Worm (Caenorhabditis elegans) whole organism, young adult: Measurements from ENCODE around the gene acer-1.

Experiments used
- B0035.1 ChIP-seq: sonication (generic microtip); optimal IDR thresholded peaks from 2 replicates; lab custom pipeline; 2016; ENCODE audit warnings: missing genetic modification characterization, mild to moderate bottlenecking, missing compliant biosample characterization, missing genotype, missing genetic modification reagents
- B0336.3 ChIP-seq: fragments of 200-800 bp; sonication (Bioruptor generic); IDR thresholded peaks from 2 replicates; pipeline ENCODE4 v1.3.6; 2022; ENCODE audit warnings: missing genetic modification characterization, missing compliant biosample characterization
- D2030.7 ChIP-seq: fragments of 200-800 bp; sonication (Bioruptor generic); IDR thresholded peaks from 2 replicates; pipeline ENCODE4 v1.3.6; 2022; ENCODE audit warnings: missing genetic modification reagents, missing genetic modification characterization, missing compliant biosample characterization
- F23B12.7 ChIP-seq: sonication (generic microtip); optimal IDR thresholded peaks from 2 replicates; lab custom pipeline; 2017; ENCODE audit warnings: missing genetic modification characterization, mild to moderate bottlenecking, missing compliant biosample characterization, antibody characterized with exemption, moderate library complexity; ENCODE audit not compliant: insufficient read depth
- F39B2.1 ChIP-seq: fragments of 200-800 bp; sonication (Bioruptor generic); IDR thresholded peaks from 2 replicates; pipeline ENCODE4 v1.3.6; 2022; ENCODE audit warnings: missing genetic modification reagents, missing genetic modification characterization, missing compliant biosample characterization
- F52B5.7 ChIP-seq: sonication (generic microtip); optimal IDR thresholded peaks from 2 replicates; lab custom pipeline; 2016; ENCODE audit warnings: mild to moderate bottlenecking, missing genetic modification characterization, missing compliant biosample characterization
- F57C9.4 ChIP-seq: sonication (generic microtip); optimal IDR thresholded peaks from 2 replicates; lab custom pipeline; 2017; ENCODE audit warnings: mild to moderate bottlenecking, missing genetic modification characterization, missing compliant biosample characterization
- K11D2.4 ChIP-seq: fragments of 200-800 bp; sonication (Bioruptor generic); IDR thresholded peaks from 2 replicates; pipeline ENCODE4 v1.3.6; 2022; ENCODE audit warnings: missing genetic modification reagents, missing genetic modification characterization, missing compliant biosample characterization
- K12H6.12 ChIP-seq: fragments of 200-800 bp; sonication (Bioruptor generic); optimal IDR thresholded peaks from 2 replicates; lab custom pipeline; 2018; ENCODE audit warnings: mild to moderate bottlenecking, missing genetic modification characterization, missing compliant biosample characterization
- T26A5.8 ChIP-seq: sonication (generic microtip); optimal IDR thresholded peaks from 2 replicates; lab custom pipeline; 2016; ENCODE audit warnings: missing genetic modification characterization, missing compliant biosample characterization
- Y53G8AR.9 ChIP-seq: fragments of 200-800 bp; sonication (Bioruptor generic); conservative IDR thresholded peaks from 2 replicates; pipeline ENCODE4 v1.3.6; 2022; ENCODE audit warnings: missing genetic modification reagents, missing genetic modification characterization, missing compliant biosample characterization
- Y79H2A.3 ChIP-seq: fragments of 200-800 bp; sonication (Bioruptor generic); conservative IDR thresholded peaks from 2 replicates; pipeline ENCODE4 v1.3.6; 2022; ENCODE audit warnings: missing genetic modification reagents, missing genetic modification characterization, missing compliant biosample characterization
- ama-1 ChIP-seq, 3 experiments: fragments of 150-350 bp in 1 of 3; sonication (generic microtip) in 2 of 3; optimal IDR thresholded peaks; 2 replicates each; lab custom pipeline; 2014 to 2018; ENCODE audit warnings: missing biosample characterization in 2 of 3, missing genetic modification characterization in 2 of 3, missing genetic modification reagents in 2 of 3
- aptf-2 ChIP-seq: fragments of 200-800 bp; sonication (Bioruptor generic); conservative IDR thresholded peaks from 2 replicates; pipeline ENCODE4 v1.3.6; 2022; ENCODE audit warnings: missing genetic modification reagents, missing genetic modification characterization, missing compliant biosample characterization
- athp-1 ChIP-seq: sonication (generic microtip); optimal IDR thresholded peaks from 2 replicates; lab custom pipeline; 2017; ENCODE audit warnings: mild to moderate bottlenecking, missing genetic modification characterization, missing compliant biosample characterization
- attf-3 ChIP-seq: fragments of 200-800 bp; sonication (Bioruptor generic); conservative IDR thresholded peaks from 2 replicates; pipeline ENCODE4 v1.3.6; 2022; ENCODE audit warnings: missing genetic modification reagents, missing genetic modification characterization, missing compliant biosample characterization
- attf-6 ChIP-seq: fragments of 200-800 bp; sonication (Bioruptor generic); IDR thresholded peaks from 2 replicates; pipeline ENCODE4 v1.3.6; 2022; ENCODE audit warnings: missing genetic modification reagents, missing genetic modification characterization, missing compliant biosample characterization
- ccch-3 ChIP-seq: fragments of 200-800 bp; sonication (Bioruptor generic); optimal IDR thresholded peaks from 2 replicates; lab custom pipeline; 2018; ENCODE audit warnings: mild to moderate bottlenecking, missing genetic modification characterization, missing compliant biosample characterization
- cebp-2 ChIP-seq: fragments of 200-800 bp; sonication (Bioruptor generic); IDR thresholded peaks from 2 replicates; pipeline ENCODE4 v1.3.6; 2022; ENCODE audit warnings: missing genetic modification characterization, missing compliant biosample characterization
- ceh-27 ChIP-seq: fragments of 200-800 bp; sonication (Bioruptor generic); optimal IDR thresholded peaks from 2 replicates; lab custom pipeline; 2018; ENCODE audit warnings: mild to moderate bottlenecking, missing genetic modification characterization, moderate library complexity, missing compliant biosample characterization
- ceh-40 ChIP-seq: fragments of 200-800 bp; sonication (Bioruptor generic); IDR thresholded peaks from 2 replicates; pipeline ENCODE4 v1.3.6; 2022; ENCODE audit warnings: missing genetic modification characterization, missing compliant biosample characterization
- ceh-58 ChIP-seq: fragments of 200-800 bp; sonication (Bioruptor generic); IDR thresholded peaks from 2 replicates; pipeline ENCODE4 v1.3.6; 2022; ENCODE audit warnings: missing genetic modification characterization, missing compliant biosample characterization
- ceh-91 ChIP-seq: fragments of 200-800 bp; sonication (Bioruptor generic); IDR thresholded peaks from 2 replicates; pipeline ENCODE4 v1.3.6; 2022; ENCODE audit warnings: missing genetic modification reagents, missing genetic modification characterization, missing compliant biosample characterization
- dox-1 ChIP-seq: fragments of 200-800 bp; sonication (Bioruptor generic); IDR thresholded peaks from 2 replicates; pipeline ENCODE4 v1.3.6; 2022; ENCODE audit warnings: missing genetic modification reagents, missing genetic modification characterization, missing compliant biosample characterization
- egl-44 ChIP-seq: fragments of 200-800 bp; sonication (Bioruptor generic); IDR thresholded peaks from 2 replicates; pipeline ENCODE4 v1.3.6; 2022; ENCODE audit warnings: missing genetic modification reagents, missing genetic modification characterization, missing compliant biosample characterization
- ekl-4 ChIP-seq: fragments of 200-800 bp; sonication (Bioruptor generic); IDR thresholded peaks from 2 replicates; pipeline ENCODE4 v1.3.6; 2022; ENCODE audit warnings: missing genetic modification reagents, missing genetic modification characterization, missing compliant biosample characterization
- gei-17 ChIP-seq: fragments of 200-800 bp; sonication (Bioruptor generic); optimal IDR thresholded peaks from 2 replicates; lab custom pipeline; 2018; ENCODE audit warnings: mild to moderate bottlenecking, missing genetic modification characterization, missing compliant biosample characterization
- hlh-26 ChIP-seq: fragments of 200-800 bp; sonication (Bioruptor generic); conservative IDR thresholded peaks from 2 replicates; pipeline ENCODE4 v1.3.6; 2022; ENCODE audit warnings: missing genetic modification reagents, missing genetic modification characterization, missing compliant biosample characterization
- hsf-1 ChIP-seq: fragments of 200-800 bp; sonication (Bioruptor generic); IDR thresholded peaks from 2 replicates; pipeline ENCODE4 v1.3.6; 2022; ENCODE audit warnings: missing genetic modification reagents, missing genetic modification characterization, missing compliant biosample characterization
- lag-1 ChIP-seq: fragments of 200-800 bp; sonication (Bioruptor generic); IDR thresholded peaks from 2 replicates; pipeline ENCODE4 v1.3.6; 2022; ENCODE audit warnings: missing genetic modification reagents, missing genetic modification characterization, missing compliant biosample characterization
- madf-10 ChIP-seq: sonication (generic microtip); optimal IDR thresholded peaks from 2 replicates; lab custom pipeline; 2016; ENCODE audit warnings: mild to moderate bottlenecking, missing genetic modification characterization, missing compliant biosample characterization
- madf-6 ChIP-seq: fragments of 200-800 bp; sonication (Bioruptor generic); IDR thresholded peaks from 2 replicates; pipeline ENCODE4 v1.3.6; 2022; ENCODE audit warnings: missing genetic modification reagents, missing genetic modification characterization, missing compliant biosample characterization
- mcd-1 ChIP-seq: fragments of 200-800 bp; sonication (Bioruptor generic); IDR thresholded peaks from 2 replicates; pipeline ENCODE4 v1.3.6; 2022; ENCODE audit warnings: missing genetic modification reagents, missing genetic modification characterization, missing compliant biosample characterization
- mxl-1 ChIP-seq: sonication (generic microtip); optimal IDR thresholded peaks from 2 replicates; lab custom pipeline; 2016; ENCODE audit warnings: missing genetic modification characterization, missing compliant biosample characterization
- nfya-2 ChIP-seq: fragments of 200-800 bp; sonication (Bioruptor generic); IDR thresholded peaks from 2 replicates; pipeline ENCODE4 v1.3.6; 2022; ENCODE audit warnings: missing genetic modification reagents, missing genetic modification characterization, missing compliant biosample characterization
- nhr-120 ChIP-seq: fragments of 200-800 bp; sonication (Bioruptor generic); IDR thresholded peaks from 2 replicates; pipeline ENCODE4 v1.3.6; 2022; ENCODE audit warnings: missing genetic modification characterization, missing compliant biosample characterization
- nhr-179 ChIP-seq: sonication (generic microtip); optimal IDR thresholded peaks from 2 replicates; lab custom pipeline; 2016; ENCODE audit warnings: mild to moderate bottlenecking, missing genetic modification characterization, missing compliant biosample characterization
- pha-4 ChIP-seq: fragments of 150-350 bp; sonication (generic microtip); optimal IDR thresholded peaks from 2 replicates; lab custom pipeline; 2014; ENCODE audit warnings: missing biosample characterization, missing genetic modification reagents, missing genetic modification characterization
- rcor-1 ChIP-seq: fragments of 200-800 bp; sonication (Bioruptor generic); IDR thresholded peaks from 2 replicates; pipeline ENCODE4 v1.3.6; 2022; ENCODE audit warnings: missing genetic modification reagents, missing genetic modification characterization, missing compliant biosample characterization
- snpc-1.3 ChIP-seq: sonication (generic microtip); optimal IDR thresholded peaks from 2 replicates; lab custom pipeline; 2017; ENCODE audit warnings: missing genetic modification characterization, mild to moderate bottlenecking, missing compliant biosample characterization, antibody characterized with exemption, moderate library complexity, missing genotype, missing genetic modification reagents; ENCODE audit not compliant: insufficient read depth
- snpc-3.4 ChIP-seq: sonication (generic microtip); optimal IDR thresholded peaks from 2 replicates; lab custom pipeline; 2017; ENCODE audit warnings: missing genetic modification characterization, mild to moderate bottlenecking, missing compliant biosample characterization, antibody characterized with exemption, moderate library complexity, missing genotype, missing genetic modification reagents
- snpc-4 ChIP-seq, 5 experiments: fragments of 150-350 bp in 1 of 5; sonication (generic microtip) in 4 of 5; optimal IDR thresholded peaks; 2 replicates each; lab custom pipeline; 2014 to 2018; ENCODE audit warnings: missing genetic modification characterization in 5 of 5, missing biosample characterization in 3 of 5, antibody characterized with exemption in 2 of 5, mild to moderate bottlenecking in 2 of 5, missing compliant biosample characterization in 2 of 5, missing genotype in 2 of 5, moderate library complexity in 2 of 5, missing genetic modification reagents in 1 of 5
- tbp1 ChIP-seq: fragments of 200-800 bp; sonication (Bioruptor generic); optimal IDR thresholded peaks from 2 replicates; lab custom pipeline; 2018; ENCODE audit warnings: mild to moderate bottlenecking, missing genetic modification characterization, missing compliant biosample characterization
- unc-130 ChIP-seq: sonication (generic microtip); optimal IDR thresholded peaks from 2 replicates; lab custom pipeline; 2016; ENCODE audit warnings: missing genetic modification reagents, missing genetic modification characterization, missing compliant biosample characterization
- unc-62 ChIP-seq: fragments of 150-350 bp; optimal IDR thresholded peaks from 2 replicates; lab custom pipeline; 2014; ENCODE audit warnings: missing biosample characterization, missing genetic modification reagents, missing genetic modification characterization
- zim-3 ChIP-seq: sonication (generic microtip); optimal IDR thresholded peaks from 2 replicates; lab custom pipeline; 2017; ENCODE audit warnings: mild to moderate bottlenecking, missing genetic modification characterization, moderate library complexity, missing compliant biosample characterization
- ztf-26 ChIP-seq: sonication (generic microtip); optimal IDR thresholded peaks from 2 replicates; lab custom pipeline; 2017; ENCODE audit warnings: missing genetic modification characterization, missing compliant biosample characterization
- ztf-6 ChIP-seq: fragments of 200-800 bp; sonication (Bioruptor generic); IDR thresholded peaks from 2 replicates; pipeline ENCODE4 v1.3.6; 2022; ENCODE audit warnings: missing genetic modification reagents, missing genetic modification characterization, missing compliant biosample characterization

The acer-1 gene

DNA sequence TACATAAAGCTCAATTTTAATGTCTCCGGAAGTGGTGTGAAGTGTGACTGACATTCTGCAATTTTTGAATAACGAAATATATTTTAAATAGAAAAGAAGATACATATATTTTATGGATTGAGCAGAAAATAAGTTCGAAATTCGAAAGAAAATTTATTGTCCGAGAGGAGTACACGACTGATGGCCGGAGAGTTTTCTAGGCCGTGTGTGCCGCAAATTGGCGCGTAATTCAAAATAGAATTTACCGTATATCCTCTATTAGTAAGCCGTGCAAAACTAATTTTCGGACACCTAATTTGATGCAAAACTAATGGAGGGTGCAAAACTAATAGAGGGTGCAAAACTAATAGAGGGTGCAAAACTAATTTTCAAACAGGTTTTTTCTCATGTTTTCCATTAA, 23.1 kb upstream of the acer-1 start, which contains the start of gene cyn-10:
Gene cyn-10, minus strand, starts transcription at position 57 of the 400 bp plus-strand sequence.
- peak; percentile 31 for TF ChIP-seq K12H6.12 (tag; lab: Kevin White, UChicago)
- peak; percentile 54 for TF ChIP-seq hsf-1
- TF ChIP-seq ceh-91 (GFP tag; lab: Robert Waterston, UW): peak; percentile 51
- no peak for TF ChIP-seq athp-1 (tag; lab: Kevin White, UChicago)
- no peak for TF ChIP-seq egl-44 (GFP tag; lab: Robert Waterston, UW)
- TF ChIP-seq rcor-1 (GFP tag; lab: Robert Waterston, UW): peak; percentile 72
- no peak for TF ChIP-seq attf-6 (GFP tag; lab: Robert Waterston, UW)
- TF ChIP-seq Y79H2A.3 (GFP tag; lab: Robert Waterston, UW): no peak
- no peak for TF ChIP-seq snpc-3.4 (tag; lab: Kevin White, UChicago)
- peak; percentile 78 for TF ChIP-seq ekl-4
- no peak; the same call in 1 of the 2 replicates for TF ChIP-seq Y53G8AR.9 (GFP tag; lab: Robert Waterston, UW)
- 0 out of 2 replicates have a peak, but pooled peaks have one; percentile 21 for TF ChIP-seq cebp-2
- TF ChIP-seq D2030.7: no peak
- TF ChIP-seq nfya-2: no peak
- no peak for TF ChIP-seq mxl-1 (tag; lab: Kevin White, UChicago)
- TF ChIP-seq ceh-40 (GFP tag; lab: Robert Waterston, UW): no peak
- no peak for TF ChIP-seq ztf-26 (tag; lab: Kevin White, UChicago)
- peak; percentile 60; the same call in 1 of the 2 replicates for TF ChIP-seq K11D2.4 (GFP tag; lab: Robert Waterston, UW)
- TF ChIP-seq F52B5.7 (tag; lab: Kevin White, UChicago): no peak
- TF ChIP-seq lag-1 (GFP tag; lab: Robert Waterston, UW): 0 out of 2 replicates have a peak, but pooled peaks have one; percentile 51
- TF ChIP-seq tbp1: no peak
- TF ChIP-seq ztf-6 (GFP tag; lab: Robert Waterston, UW): no peak
- no peak for TF ChIP-seq zim-3 (tag; lab: Kevin White, UChicago)
- no peak for TF ChIP-seq pha-4 (tag; lab: Kevin White, UChicago)
- no peak for TF ChIP-seq B0336.3 (GFP tag; lab: Robert Waterston, UW)
- no peak for TF ChIP-seq snpc-1.3
- no peak for TF ChIP-seq ama-1 (optimal IDR thresholded peaks at IDR 0.05; lab: Kevin White, UChicago)
- TF ChIP-seq ama-1 (GFP tag; optimal IDR thresholded peaks at IDR 0.05; lab: Kevin White, UChicago): no peak
- no peak for TF ChIP-seq madf-6 (GFP tag; lab: Robert Waterston, UW)
- TF ChIP-seq attf-3 (GFP tag; lab: Robert Waterston, UW): peak; percentile 51; the same call in 1 of the 2 replicates
- no peak for TF ChIP-seq gei-17
- TF ChIP-seq F23B12.7 (tag; lab: Kevin White, UChicago): no peak
- no peak for TF ChIP-seq nhr-179 (tag; lab: Kevin White, UChicago)
- TF ChIP-seq madf-10 (tag; lab: Kevin White, UChicago): peak; percentile 11
- TF ChIP-seq F39B2.1: 0 out of 2 replicates have a peak, but pooled peaks have one; percentile 53
- no peak for TF ChIP-seq aptf-2 (GFP tag; lab: Robert Waterston, UW)
- TF ChIP-seq nhr-120 (GFP tag; lab: Robert Waterston, UW): no peak
- TF ChIP-seq dox-1: no peak; the same call in 1 of the 2 replicates
- peak; percentile 84 for TF ChIP-seq mcd-1 (GFP tag; lab: Robert Waterston, UW)
- TF ChIP-seq unc-62 (GFP tag; lab: Kevin White, UChicago): no peak
- peak; percentile 84 for TF ChIP-seq unc-130
- TF ChIP-seq hlh-26 (GFP tag; lab: Robert Waterston, UW): no peak
- peak; percentile 85 for TF ChIP-seq ceh-27 (GFP tag; lab: Kevin White, UChicago)
- peak; percentile 69 for TF ChIP-seq ccch-3 (GFP tag; lab: Kevin White, UChicago)
- no peak for TF ChIP-seq T26A5.8
- TF ChIP-seq B0035.1 (tag; lab: Kevin White, UChicago): no peak
- TF ChIP-seq ceh-58 (GFP tag; lab: Robert Waterston, UW): no peak
- TF ChIP-seq F57C9.4: no peak
- TF ChIP-seq snpc-4 (GFP tag; optimal IDR thresholded peaks at IDR 0.05; lab: Kevin White, UChicago): no peak
- TF ChIP-seq snpc-4 (tag; optimal IDR thresholded peaks at IDR 0.05; lab: Kevin White, UChicago): peak in 1 of 4 experiments; percentile 4
